Worm (Caenorhabditis elegans) whole organism, mixed stage, embryonic: ENCODE results near the gene drd-1.
"Not testable (repeated sequence)": the region's sequence is repeated elsewhere in the genome, so short reads cannot be mapped to it uniquely, and the experiment has no call there.

Experiments used
- bed-3 ChIP-seq: fragments of 200-800 bp; sonication (Bioruptor generic); optimal IDR thresholded peaks from 3 replicates; lab custom pipeline; 2018; ENCODE audit warnings: mild to moderate bottlenecking, missing genetic modification characterization, moderate library complexity, missing compliant biosample characterization
- blmp-1 ChIP-seq: fragments of 150-350 bp; optimal IDR thresholded peaks from 2 replicates; lab custom pipeline; 2014; ENCODE audit warnings: missing biosample characterization, missing genetic modification characterization
- ceh-43 ChIP-seq: fragments of 200-800 bp; sonication (Bioruptor generic); optimal IDR thresholded peaks from 2 replicates; lab custom pipeline; 2018; ENCODE audit warnings: mild to moderate bottlenecking, missing genetic modification characterization, moderate library complexity, missing compliant biosample characterization
- ces-1 ChIP-seq: fragments of 150-350 bp; optimal IDR thresholded peaks from 2 replicates; lab custom pipeline; 2014; ENCODE audit warnings: missing biosample characterization, missing genetic modification reagents, missing genetic modification characterization
- cnd-1 ChIP-seq: fragments of 200-800 bp; sonication (Bioruptor generic); optimal IDR thresholded peaks from 2 replicates; lab custom pipeline; 2018; ENCODE audit warnings: mild to moderate bottlenecking, missing genetic modification characterization, missing compliant biosample characterization
- elt-1 ChIP-seq: sonication (generic microtip); optimal IDR thresholded peaks from 2 replicates; lab custom pipeline; 2017; ENCODE audit warnings: missing genetic modification characterization, mild to moderate bottlenecking, missing compliant biosample characterization, antibody characterized with exemption, moderate library complexity, borderline replicate concordance; ENCODE audit not compliant: insufficient read depth
- flh-1 ChIP-seq: fragments of 200-800 bp; sonication (Bioruptor generic); optimal IDR thresholded peaks from 2 replicates; lab custom pipeline; 2018; ENCODE audit warnings: mild to moderate bottlenecking, missing genetic modification characterization, moderate library complexity, missing compliant biosample characterization
- ham-2 ChIP-seq: fragments of 200-800 bp; sonication (Bioruptor generic); optimal IDR thresholded peaks from 2 replicates; lab custom pipeline; 2018; ENCODE audit warnings: mild to moderate bottlenecking, missing genetic modification characterization, missing compliant biosample characterization
- hlh-1 ChIP-seq: fragments of 150-350 bp; optimal IDR thresholded peaks from 2 replicates; lab custom pipeline; 2014; ENCODE audit warnings: missing biosample characterization, missing genetic modification reagents, missing genetic modification characterization
- lin-13 ChIP-seq: fragments of 150-350 bp; optimal IDR thresholded peaks from 2 replicates; lab custom pipeline; 2014; ENCODE audit warnings: missing biosample characterization, missing genetic modification characterization
- lin-32 ChIP-seq: fragments of 200-800 bp; sonication (Bioruptor generic); optimal IDR thresholded peaks from 2 replicates; lab custom pipeline; 2018; ENCODE audit warnings: mild to moderate bottlenecking, missing genetic modification characterization, missing compliant biosample characterization
- lsy-2 ChIP-seq: fragments of 150-350 bp; optimal IDR thresholded peaks from 2 replicates; lab custom pipeline; 2014; ENCODE audit warnings: missing biosample characterization, missing genetic modification characterization
- mab-5 ChIP-seq: fragments of 150-350 bp; optimal IDR thresholded peaks from 2 replicates; lab custom pipeline; 2014; ENCODE audit warnings: missing biosample characterization, missing genetic modification characterization
- mls-2 ChIP-seq: sonication (generic microtip); optimal IDR thresholded peaks from 2 replicates; lab custom pipeline; 2016; ENCODE audit warnings: mild to moderate bottlenecking, missing genetic modification characterization, moderate library complexity, missing compliant biosample characterization
- nhr-2 ChIP-seq: fragments of 150-350 bp; optimal IDR thresholded peaks from 2 replicates; lab custom pipeline; 2014; ENCODE audit warnings: missing biosample characterization, missing genetic modification characterization
- nhr-28 ChIP-seq: fragments of 150-350 bp; optimal IDR thresholded peaks from 2 replicates; lab custom pipeline; 2014; ENCODE audit warnings: missing biosample characterization, missing genetic modification characterization
- nhr-76 ChIP-seq: sonication (generic microtip); optimal IDR thresholded peaks from 2 replicates; lab custom pipeline; 2017; ENCODE audit warnings: missing biosample characterization, missing genetic modification characterization
- sem-2 ChIP-seq: fragments of 200-800 bp; sonication (Bioruptor generic); optimal IDR thresholded peaks from 2 replicates; lab custom pipeline; 2018; ENCODE audit warnings: mild to moderate bottlenecking, missing genetic modification characterization, missing compliant biosample characterization
- snpc-4 ChIP-seq: fragments of 150-350 bp; optimal IDR thresholded peaks from 2 replicates; lab custom pipeline; 2014; ENCODE audit warnings: missing biosample characterization, missing genetic modification characterization
- sptf-1 ChIP-seq: sonication (generic microtip); optimal IDR thresholded peaks from 2 replicates; lab custom pipeline; 2017; ENCODE audit warnings: mild to moderate bottlenecking, missing genetic modification characterization, moderate library complexity, missing compliant biosample characterization
- unc-120 ChIP-seq: sonication (generic microtip); optimal IDR thresholded peaks from 2 replicates; lab custom pipeline; 2017; ENCODE audit warnings: missing genetic modification characterization, missing compliant biosample characterization; ENCODE audit not compliant: poor library complexity, severe bottlenecking
- unc-39 ChIP-seq: fragments of 150-350 bp; optimal IDR thresholded peaks from 2 replicates; lab custom pipeline; 2014; ENCODE audit warnings: missing biosample characterization, missing genetic modification characterization
- unc-62 ChIP-seq: fragments of 150-350 bp; optimal IDR thresholded peaks from 2 replicates; lab custom pipeline; 2014; ENCODE audit warnings: missing biosample characterization, missing genetic modification reagents, missing genetic modification characterization
- zip-8 ChIP-seq: fragments of 150-350 bp; optimal IDR thresholded peaks from 2 replicates; lab custom pipeline; 2014; ENCODE audit warnings: missing biosample characterization, missing genetic modification characterization
- ztf-11 ChIP-seq: fragments of 150-350 bp; optimal IDR thresholded peaks from 2 replicates; lab custom pipeline; 2014; ENCODE audit warnings: missing biosample characterization, missing genetic modification characterization

The drd-1 gene

DNA sequence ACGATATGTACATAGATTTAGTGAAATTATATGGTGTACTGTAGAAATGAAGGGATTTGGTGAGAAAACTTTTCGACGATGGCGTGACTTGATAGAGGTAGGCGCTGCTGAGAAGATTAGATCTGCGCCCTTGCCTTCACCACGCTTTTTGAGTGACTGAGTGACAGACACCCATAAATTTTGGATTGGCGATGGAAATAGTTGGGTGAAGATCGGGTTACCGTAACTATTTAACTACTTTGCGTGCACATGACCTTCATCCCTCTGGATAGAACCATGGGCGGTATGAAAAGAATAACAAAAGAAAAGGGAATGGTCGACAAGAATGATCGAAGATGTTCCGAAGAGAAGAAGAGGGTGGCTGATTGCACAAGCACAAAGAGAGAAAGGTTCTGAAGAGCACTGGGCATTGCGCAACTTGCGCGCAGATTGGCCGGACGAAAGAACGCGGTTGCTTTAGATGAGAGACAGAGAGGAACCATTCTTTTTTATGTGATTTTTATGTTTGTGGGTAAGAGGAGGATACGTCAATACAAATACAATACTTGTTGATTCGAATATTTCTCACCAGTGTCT is 27.7 kb downstream of the drd-1 start:
- TF ChIP-seq sem-2 (GFP tag; lab: Kevin White, UChicago) (peak; percentile 13), zip-8 (tag; lab: Kevin White, UChicago) (peak; percentile 89), unc-120 (tag; lab: Kevin White, UChicago) (no peak), cnd-1 (tag; lab: Kevin White, UChicago) (peak; percentile 17), nhr-2 (tag; lab: Kevin White, UChicago) (peak; percentile 88), mls-2 (peak; percentile 20)
- TF ChIP-seq, all 35 proteins: peak for 5

DNA sequence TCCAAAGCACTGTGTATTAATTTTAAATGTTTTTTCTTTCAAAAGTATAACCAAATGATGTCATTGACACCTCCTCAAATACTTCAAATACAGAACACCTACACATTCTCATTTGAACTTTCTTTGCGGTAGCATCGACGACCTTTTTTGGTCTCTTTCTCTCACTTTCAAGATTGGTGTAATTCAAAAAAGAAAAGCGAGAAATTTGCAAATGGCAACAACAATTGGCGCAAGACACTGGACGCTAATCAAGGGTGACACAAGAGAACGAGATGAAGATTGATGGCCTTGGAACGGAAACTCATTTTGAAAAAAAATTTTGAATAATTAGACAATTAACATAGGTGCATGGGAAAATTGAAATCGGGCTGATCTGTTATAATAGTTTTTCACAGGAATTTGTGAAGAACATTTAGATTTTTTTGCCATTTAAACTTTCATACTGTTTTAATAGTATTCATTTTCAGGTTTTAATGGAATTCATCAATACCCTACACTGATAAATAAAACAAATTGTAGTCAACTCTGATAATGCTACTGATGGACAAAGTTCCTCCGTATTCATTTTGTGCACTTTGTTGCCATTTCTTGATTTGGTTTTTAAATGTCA is 29.3 kb downstream of the drd-1 start, which contains the start of gene fdgt-2:
Gene fdgt-2 (plus strand): TSS at position 560 of the 610 bp plus-strand sequence.
- no peak for TF ChIP-seq sptf-1 (tag; lab: Kevin White, UChicago)
- TF ChIP-seq unc-62 (GFP tag; lab: Kevin White, UChicago) = peak; percentile 73

DNA sequence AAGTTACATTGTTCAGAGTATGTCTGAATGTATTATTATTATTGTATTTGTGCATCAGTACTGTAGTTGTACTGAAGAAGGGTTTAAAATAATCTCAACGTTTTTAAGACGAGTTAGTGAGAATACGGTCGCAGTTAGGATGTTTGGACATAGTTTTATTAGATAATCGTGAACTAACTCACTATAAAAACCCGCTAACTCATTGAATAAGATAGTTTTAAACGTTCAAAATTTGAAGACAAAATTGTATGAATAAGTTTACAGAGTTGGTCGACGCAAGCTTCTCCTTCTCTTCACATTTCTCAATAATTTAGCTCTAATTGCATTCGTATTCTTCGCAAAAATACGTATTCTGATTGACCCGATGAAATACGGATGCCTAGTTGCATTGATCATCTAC is 31.2 kb downstream of the drd-1 start:
- TF ChIP-seq ces-1 (GFP tag; lab: Kevin White, UChicago) (no peak), unc-39 (tag; lab: Kevin White, UChicago) (no peak), sem-2 (GFP tag; lab: Kevin White, UChicago) (no peak), elt-1 (tag; lab: Kevin White, UChicago) (no peak), lsy-2 (peak; percentile 76), ceh-43 (no peak), flh-1 (GFP tag; lab: Kevin White, UChicago) (no peak)

ce11 chrII:8419798-8420197 is 31.9 kb downstream of the drd-1 start, which contains the start of gene F14E5.8:
Gene F14E5.8, plus strand, starts transcription at chrII:8420098.
- not testable (repeated sequence) for TF ChIP-seq ztf-11, unc-120, nhr-28 (tag; lab: Kevin White, UChicago)

DNA sequence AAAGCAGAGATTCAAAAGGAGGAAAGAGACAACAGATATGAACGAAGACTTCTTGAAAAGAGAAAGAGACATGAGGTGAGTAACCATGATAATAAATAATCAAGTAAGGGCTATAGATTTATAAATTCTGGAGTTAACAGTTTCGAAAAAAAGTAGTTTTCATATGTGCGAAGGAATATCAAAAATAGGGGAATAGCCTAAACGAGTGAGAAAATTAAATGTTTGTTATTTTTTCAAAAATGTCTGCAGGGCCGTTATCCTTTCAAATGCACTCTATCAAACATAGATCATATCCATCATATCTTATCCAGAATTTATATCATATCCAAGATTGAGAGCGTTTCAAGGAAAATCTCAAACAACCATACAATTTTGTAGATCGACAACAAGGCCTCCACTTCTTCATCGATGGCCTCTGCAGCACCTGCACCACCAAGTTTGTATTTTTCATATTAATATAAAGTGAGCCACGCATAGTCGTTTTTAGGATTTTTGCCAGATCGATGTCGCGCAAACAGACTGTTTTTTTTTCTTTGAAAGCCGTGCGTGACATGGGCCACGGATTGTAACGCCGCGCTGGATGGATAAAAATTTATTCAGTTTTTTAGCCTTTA is 33.0 kb downstream of the drd-1 start:
- TF ChIP-seq ham-2 (GFP tag; lab: Kevin White, UChicago) (no peak), lsy-2 (peak; percentile 76)

DNA sequence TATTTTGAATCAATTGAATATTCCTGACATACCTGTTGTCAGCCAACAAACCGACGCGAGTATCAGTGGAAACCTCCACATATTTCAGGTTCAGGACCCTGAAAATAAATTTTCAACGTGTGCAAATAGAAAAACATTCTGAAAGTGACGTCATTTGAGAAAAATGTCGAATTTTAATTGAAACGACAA is 40.8 kb downstream of the drd-1 start, which contains the start of gene F14E5.2:
Gene F14E5.2 (minus strand): TSS at position 101 of the 189 bp plus-strand sequence.
- TF ChIP-seq mab-5 (tag; lab: Kevin White, UChicago) (no peak), unc-120 (tag; lab: Kevin White, UChicago) (no peak), snpc-4 (tag; lab: Kevin White, UChicago) (no peak), cnd-1 (tag; lab: Kevin White, UChicago) (no peak), hlh-1 (no peak), lin-32 (GFP tag; lab: Kevin White, UChicago) (no peak), mls-2 (no peak), sem-2 (GFP tag; lab: Kevin White, UChicago) (no peak), unc-39 (tag; lab: Kevin White, UChicago) (no peak), unc-62 (GFP tag; lab: Kevin White, UChicago) (no peak), blmp-1 (tag; lab: Kevin White, UChicago) (no peak), nhr-76 (tag; lab: Kevin White, UChicago) (no peak), lin-13 (tag; lab: Kevin White, UChicago) (no peak), bed-3 (no peak), ceh-43 (no peak), nhr-28 (tag; lab: Kevin White, UChicago) (no peak)
